Fruit fly (Drosophila melanogaster): Measurements from ENCODE around the gene mTerf5.

Gene mTerf5

DNA sequence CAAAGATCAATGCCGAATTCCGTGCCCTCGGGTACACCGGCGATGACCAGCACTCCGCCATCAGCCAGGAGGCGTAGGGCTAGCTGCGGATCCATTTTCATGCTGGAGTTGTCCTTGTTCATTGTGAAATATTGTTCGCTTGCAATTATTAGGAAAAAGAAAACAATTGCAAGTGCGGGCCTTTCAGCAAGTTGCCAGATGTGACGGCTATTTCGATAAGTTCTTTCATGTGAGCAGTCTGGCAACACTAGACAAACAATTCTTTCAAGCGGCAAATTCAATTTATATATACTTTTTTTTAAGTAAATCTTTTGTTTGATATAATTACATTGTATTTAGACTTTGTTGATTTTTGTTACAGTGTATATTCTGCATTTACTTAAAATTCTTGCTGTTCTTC, 29.1 kb upstream of the mTerf5 start, which contains the start of gene CG12320 (continued):
- TF ChIP-seq shn (GFP tag; optimal IDR thresholded peaks at IDR 0.05) (no peak), CG10267 (tag; optimal IDR thresholded peaks at IDR 0.05) (peak; percentile 15), Scr (GFP tag; IDR thresholded peaks at IDR 0.05; ENCODE audit: partially characterized antibody) (0 out of 2 replicates have a peak, but pooled peaks have one; percentile 25), CG14860 (GFP tag; IDR thresholded peaks at IDR 0.05; ENCODE audit: partially characterized antibody) (no peak), Fer1 (GFP tag; optimal IDR thresholded peaks at IDR 0.05) (peak; percentile 5), CG3838 (GFP tag; optimal IDR thresholded peaks at IDR 0.05) (no peak), HLHmδ (GFP tag; optimal IDR thresholded peaks at IDR 0.05) (no peak), trem (tag; optimal IDR thresholded peaks at IDR 0.05) (peak; percentile 77), CG13287 (GFP tag; IDR thresholded peaks at IDR 0.05; ENCODE audit: partially characterized antibody) (peak; percentile 42; the same call in 1 of the 2 replicates), Dp (GFP tag; optimal IDR thresholded peaks at IDR 0.05) (peak; percentile 89), Sry-β (GFP tag; optimal IDR thresholded peaks at IDR 0.05) (no peak), gce (GFP tag; IDR thresholded peaks at IDR 0.05) (no peak), ac (GFP tag; optimal IDR thresholded peaks at IDR 0.05) (no peak), YL-1 (GFP tag; optimal IDR thresholded peaks at IDR 0.05) (peak; percentile 57), CTCF (GFP tag; optimal IDR thresholded peaks at IDR 0.05) (peak; percentile 10), vnd (GFP tag; IDR thresholded peaks at IDR 0.05; ENCODE audit: partially characterized antibody) (no peak), stwl (tag; optimal IDR thresholded peaks at IDR 0.05) (peak; percentile 71), GATAe (GFP tag; conservative IDR thresholded peaks at IDR 0.05) (no peak), MBD-R2 (GFP tag; IDR thresholded peaks at IDR 0.05) (peak; percentile 85), CG10147 (GFP tag; optimal IDR thresholded peaks at IDR 0.05) (no peak), CG7839 (tag; optimal IDR thresholded peaks at IDR 0.05) (no peak), CG14710 (tag; optimal IDR thresholded peaks at IDR 0.05) (peak; percentile 34), nerfin-2 (GFP tag; IDR thresholded peaks at IDR 0.05; ENCODE audit: partially characterized antibody) (peak; percentile 33; the same call in 1 of the 2 replicates), CG4617 (GFP tag; optimal IDR thresholded peaks at IDR 0.05; ENCODE audit: borderline replicate concordance) (peak; percentile 59), MESR4 (GFP tag; optimal IDR thresholded peaks at IDR 0.05) (peak; percentile 42), Opbp (GFP tag; IDR thresholded peaks at IDR 0.05; ENCODE audit: partially characterized antibody) (0 out of 3 replicates have a peak, but pooled peaks have one; percentile 28), CG6175 (GFP tag; IDR thresholded peaks at IDR 0.05) (no peak), CG2129 (GFP tag; IDR thresholded peaks at IDR 0.05; ENCODE audit: partially characterized antibody) (no peak), zen (tag; optimal IDR thresholded peaks at IDR 0.05) (no peak), CG2116 (GFP tag; optimal IDR thresholded peaks at IDR 0.05) (peak; percentile 41), CG34224 (GFP tag; IDR thresholded peaks at IDR 0.05; ENCODE audit: partially characterized antibody) (no peak; the same call in 2 of the 3 replicates), BEAF-32 (GFP tag; optimal IDR thresholded peaks at IDR 0.05) (peak; percentile 43), pzg (GFP tag; optimal IDR thresholded peaks at IDR 0.05) (peak; percentile 62), CG12071 (GFP tag; optimal IDR thresholded peaks at IDR 0.05) (no peak), pho (GFP tag; optimal IDR thresholded peaks at IDR 0.05) (no peak), CG11247 (GFP tag; IDR thresholded peaks at IDR 0.05) (no peak), Dref (GFP tag; IDR thresholded peaks at IDR 0.05) (peak; percentile 68), Dip3 (GFP tag; optimal IDR thresholded peaks at IDR 0.05) (no peak), HLH4C (GFP tag; IDR thresholded peaks at IDR 0.05; ENCODE audit: partially characterized antibody) (no peak), Sin3A (optimal IDR thresholded peaks at IDR 0.05) (peak; percentile 8), CG4707 (GFP tag; optimal IDR thresholded peaks at IDR 0.05) (no peak), Atf6 (GFP tag; IDR thresholded peaks at IDR 0.05) (no peak), lab (GFP tag; optimal IDR thresholded peaks at IDR 0.05) (no peak), luna (GFP tag; optimal IDR thresholded peaks at IDR 0.05) (no peak), CG8359 (GFP tag; optimal IDR thresholded peaks at IDR 0.05; ENCODE audit: borderline replicate concordance) (no peak), CG12219 (GFP tag; optimal IDR thresholded peaks at IDR 0.05) (no peak), al (GFP tag; IDR thresholded peaks at IDR 0.05) (no peak), CG11504 (tag; optimal IDR thresholded peaks at IDR 0.05) (no peak), dati (GFP tag; IDR thresholded peaks at IDR 0.05) (no peak), zfh2 (GFP tag; optimal IDR thresholded peaks at IDR 0.05) (no peak)
